Worm (Caenorhabditis elegans): ENCODE results near the gene ketn-1.

DNA sequence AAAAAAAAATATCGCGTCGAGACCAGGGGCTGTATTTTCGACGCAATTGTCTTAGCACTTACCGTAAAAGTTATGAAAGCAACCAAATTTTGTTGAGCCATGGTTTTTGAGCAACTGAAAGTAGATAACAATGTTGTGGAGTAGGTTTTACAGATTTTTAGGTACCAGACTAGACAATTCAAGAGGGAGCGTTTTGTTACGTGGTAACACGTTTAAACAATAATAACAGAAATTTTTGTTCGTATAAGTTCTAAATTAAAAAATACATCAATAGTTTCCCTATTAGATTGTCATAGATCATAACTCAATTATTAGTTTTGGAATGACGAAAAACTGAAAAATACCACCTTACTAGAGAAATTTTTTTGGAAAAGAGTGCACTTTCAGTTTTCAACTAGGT lies 57.7 kb downstream of the ketn-1 start, which contains the start of gene srx-24:
- TF ChIP-seq lin-11 (tag; optimal IDR thresholded peaks at IDR 0.05) = no peak
- no peak for TF ChIP-seq ama-1 (optimal IDR thresholded peaks at IDR 0.05)
- no peak for TF ChIP-seq blmp-1 (tag; optimal IDR thresholded peaks at IDR 0.05; ENCODE audit: insufficient read depth)
- TF ChIP-seq skn-1 (tag; optimal IDR thresholded peaks at IDR 0.05) = no peak

Measured in whole organism, L2 larva.